Worm (Caenorhabditis elegans) whole organism, dauer: ENCODE results near the gene frpr-3.

Experiments used
- unc-62 ChIP-seq: sonication (generic microtip); optimal IDR thresholded peaks from 2 replicates; lab custom pipeline; 2017; ENCODE audit warnings: missing biosample characterization, missing genetic modification reagents, missing genetic modification characterization

frpr-3 gene

ce11 chrV:7822655-7823054 is 51.6 kb downstream of the frpr-3 start:
- TF ChIP-seq unc-62: no peak
